Fruit fly (Drosophila melanogaster) whole organism, embryonic: Measurements from ENCODE around the gene CG13810.

Experiments
- CG12071 ChIP-seq: fragments of 200-800 bp; sonication (Bioruptor generic); optimal IDR thresholded peaks from 3 replicates; lab custom pipeline; 2018; ENCODE audit warnings: missing biosample characterization, mild to moderate bottlenecking, missing genetic modification characterization
- btn ChIP-seq: fragments of 200-800 bp; sonication (Bioruptor generic); optimal IDR thresholded peaks from 2 replicates; lab custom pipeline; 2016; ENCODE audit warnings: missing biosample characterization, missing genetic modification characterization

DNA sequence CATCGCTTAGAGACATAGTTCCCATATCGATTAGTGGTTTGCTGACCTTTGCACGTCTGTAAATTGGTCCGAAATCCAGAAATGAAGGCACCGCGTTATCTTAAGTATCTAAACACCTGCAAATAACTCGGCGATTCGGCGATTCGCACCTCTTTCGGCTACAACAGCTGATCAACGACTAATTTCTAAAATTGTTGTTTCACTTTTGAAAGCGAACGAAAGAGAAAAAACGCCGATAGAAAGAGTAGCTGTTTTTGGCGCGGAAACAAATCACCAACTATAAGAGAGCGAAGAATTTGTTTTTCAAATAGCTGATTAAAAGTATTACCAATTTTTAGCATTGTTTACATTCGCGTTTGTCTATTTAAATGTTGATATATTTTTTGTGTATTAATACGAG, 16.8 kb upstream of the CG13810 start, which contains the start of gene CG15879:
- TF ChIP-seq CG12071 (no peak), btn (GFP tag; lab: Kevin White, UChicago) (no peak)
